Worm (Caenorhabditis elegans): Measurements from ENCODE around the gene C03H5.3.
A peak's percentile ranks its signal among the peaks of the same experiment; 100 is the strongest.

The C03H5.3 gene

ce11 chrII:410832-411231 lies 24.9 kb downstream of the C03H5.3 start, which contains the start of the genes dnsn-1 and C24H12.4 (continued):
- TF ChIP-seq unc-130 (GFP tag; optimal IDR thresholded peaks at IDR 0.05) (no peak), somi-1 (GFP tag; optimal IDR thresholded peaks at IDR 0.05) (no peak), aptf-2 (GFP tag; conservative IDR thresholded peaks at IDR 0.05) (no peak), nfya-1 (tag; optimal IDR thresholded peaks at IDR 0.05; ENCODE audit: borderline replicate concordance, insufficient read depth) (no peak), sdz-38 (tag; optimal IDR thresholded peaks at IDR 0.05) (no peak), unc-62 (GFP tag; optimal IDR thresholded peaks at IDR 0.05) (no peak), ceh-100 (GFP tag; IDR thresholded peaks at IDR 0.05) (peak; percentile 67), nfyb-1 (GFP tag; IDR thresholded peaks at IDR 0.05) (peak; percentile 89), dpl-1 (GFP tag; optimal IDR thresholded peaks at IDR 0.05) (peak; percentile 70), nhr-80 (tag; optimal IDR thresholded peaks at IDR 0.05) (peak; percentile 34), F55B11.4 (tag; optimal IDR thresholded peaks at IDR 0.05; ENCODE audit: borderline replicate concordance, insufficient read depth) (no peak), snpc-1.3 (tag; optimal IDR thresholded peaks at IDR 0.05; ENCODE audit: insufficient read depth) (peak; percentile 77), sea-2 (GFP tag; IDR thresholded peaks at IDR 0.05) (no peak), madf-3 (GFP tag; IDR thresholded peaks at IDR 0.05) (no peak), F49E8.2 (tag; optimal IDR thresholded peaks at IDR 0.05; ENCODE audit: insufficient read depth) (peak; percentile 24)

ce11 chrII:416808-417207 lies 30.9 kb downstream of the C03H5.3 start:
- TF ChIP-seq him-1 (tag; optimal IDR thresholded peaks at IDR 0.05) (peak; percentile 56), madf-6 (GFP tag; IDR thresholded peaks at IDR 0.05) (0 out of 2 replicates have a peak, but pooled peaks have one; percentile 47), ztf-18 (tag; optimal IDR thresholded peaks at IDR 0.05) (peak; percentile 87)

- no peak for TF ChIP-seq ets-4 (GFP tag; optimal IDR thresholded peaks at IDR 0.05)
- no peak for TF ChIP-seq dpff-1 (tag; optimal IDR thresholded peaks at IDR 0.05)
- no peak for TF ChIP-seq sptf-2 (GFP tag; optimal IDR thresholded peaks at IDR 0.05)
- no peak for TF ChIP-seq nhr-120 (GFP tag; IDR thresholded peaks at IDR 0.05)
- no peak for TF ChIP-seq mel-28 (tag; optimal IDR thresholded peaks at IDR 0.05; ENCODE audit: borderline replicate concordance)
- no peak for TF ChIP-seq C06A6.2 (GFP tag; conservative IDR thresholded peaks at IDR 0.05)
- TF ChIP-seq lin-26 (GFP tag; IDR thresholded peaks at IDR 0.05) = no peak
- TF ChIP-seq mcd-1 (GFP tag; IDR thresholded peaks at IDR 0.05) = no peak
- no peak for TF ChIP-seq ama-1 (optimal IDR thresholded peaks at IDR 0.05)
- no peak for TF ChIP-seq ama-1 (GFP tag; optimal IDR thresholded peaks at IDR 0.05)
- no peak for TF ChIP-seq pha-4 (tag; optimal IDR thresholded peaks at IDR 0.05)
- TF ChIP-seq egl-44 (GFP tag; IDR thresholded peaks at IDR 0.05) = no peak
- no peak for TF ChIP-seq Y53G8AR.9 (GFP tag; conservative IDR thresholded peaks at IDR 0.05)
- TF ChIP-seq atf-7 (tag; optimal IDR thresholded peaks at IDR 0.05) = no peak
- TF ChIP-seq dox-1 (GFP tag; IDR thresholded peaks at IDR 0.05) = no peak
- no peak for TF ChIP-seq nfyb-1 (GFP tag; IDR thresholded peaks at IDR 0.05)
- TF ChIP-seq unc-62 (GFP tag; optimal IDR thresholded peaks at IDR 0.05) = no peak
Observed at ce11 chrII:418782-419181, 32.9 kb downstream of the C03H5.3 start, which contains the start of gene C24H12.6. Gene C24H12.6 (minus strand): TSS chrII:418882.

- TF ChIP-seq snpc-4 (GFP tag; optimal IDR thresholded peaks at IDR 0.05) = no peak
- TF ChIP-seq snpc-4 (tag; optimal IDR thresholded peaks at IDR 0.05) = no peak
- TF ChIP-seq chd-7 (tag; optimal IDR thresholded peaks at IDR 0.05) = no peak
- no peak for TF ChIP-seq T26A5.8 (tag; optimal IDR thresholded peaks at IDR 0.05)
- TF ChIP-seq lsl-1 (GFP tag; optimal IDR thresholded peaks at IDR 0.05) = no peak
- no peak for TF ChIP-seq D2030.7 (GFP tag; IDR thresholded peaks at IDR 0.05)
- no peak for TF ChIP-seq C06A6.2 (GFP tag; conservative IDR thresholded peaks at IDR 0.05)
- TF ChIP-seq dpff-1 (tag; optimal IDR thresholded peaks at IDR 0.05) = no peak
- TF ChIP-seq F10E7.11 (tag; optimal IDR thresholded peaks at IDR 0.05) = no peak
- TF ChIP-seq hsf-1 (GFP tag; IDR thresholded peaks at IDR 0.05) = no peak
- no peak for TF ChIP-seq F52B5.7 (tag; optimal IDR thresholded peaks at IDR 0.05)
- TF ChIP-seq let-526 (GFP tag; IDR thresholded peaks at IDR 0.05) = no peak
- no peak for TF ChIP-seq ets-4 (GFP tag; optimal IDR thresholded peaks at IDR 0.05)
- TF ChIP-seq nfya-2 (GFP tag; IDR thresholded peaks at IDR 0.05) = no peak
Observed at ce11 chrII:423086-423485, 37.2 kb downstream of the C03H5.3 start, which contains the start of gene C24H12.8. Gene C24H12.8 (minus strand): TSS chrII:423186.

All from whole organism, young adult.